Worm (Caenorhabditis elegans): ENCODE results near the gene Y43E12A.3.

ce11 chrIV:11037118-11037719 is 49.5 kb downstream of the Y43E12A.3 start:
- TF ChIP-seq R02D3.7 (tag; optimal IDR thresholded peaks at IDR 0.05): no peak
- no peak for TF ChIP-seq ZK337.2 (GFP tag; IDR thresholded peaks at IDR 0.05)
- TF ChIP-seq nhr-237 (tag; optimal IDR thresholded peaks at IDR 0.05): no peak
- no peak for TF ChIP-seq mdt-29 (GFP tag; IDR thresholded peaks at IDR 0.05)
- TF ChIP-seq zag-1 (tag; optimal IDR thresholded peaks at IDR 0.05): no peak
- TF ChIP-seq Y105C5A.15 (GFP tag; IDR thresholded peaks at IDR 0.05): no peak
